Worm (Caenorhabditis elegans) whole organism, early embryonic: ENCODE results near the gene cone-1.
"Not testable (repeated sequence)": the region's sequence is repeated elsewhere in the genome, so short reads cannot be mapped to it uniquely, and the experiment has no call there.

ENCODE experiments used
- B0310.2 ChIP-seq: sonication (generic microtip); optimal IDR thresholded peaks from 2 replicates; lab custom pipeline; 2016; ENCODE audit warnings: mild to moderate bottlenecking, missing genetic modification characterization, missing compliant biosample characterization
- F13C5.2 ChIP-seq: sonication (generic microtip); optimal IDR thresholded peaks from 2 replicates; lab custom pipeline; 2017; ENCODE audit warnings: mild to moderate bottlenecking, missing genetic modification characterization, inconsistent platforms, missing compliant biosample characterization
- aly-1 ChIP-seq: sonication (generic microtip); optimal IDR thresholded peaks from 2 replicates; lab custom pipeline; 2016; ENCODE audit warnings: missing genetic modification characterization, missing compliant biosample characterization
- ama-1 ChIP-seq: fragments of 150-350 bp; optimal IDR thresholded peaks from 2 replicates; lab custom pipeline; 2014
- ceh-13 ChIP-seq: fragments of 200-800 bp; sonication (Bioruptor generic); optimal IDR thresholded peaks from 2 replicates; lab custom pipeline; 2018; ENCODE audit warnings: mild to moderate bottlenecking, missing genetic modification characterization, missing compliant biosample characterization
- ceh-36 ChIP-seq: sonication (generic microtip); optimal IDR thresholded peaks from 2 replicates; lab custom pipeline; 2016; ENCODE audit warnings: missing genetic modification characterization, inconsistent platforms, missing compliant biosample characterization
- ets-7 ChIP-seq: sonication (generic microtip); optimal IDR thresholded peaks from 2 replicates; lab custom pipeline; 2016; ENCODE audit warnings: missing genotype, missing genetic modification characterization, missing compliant biosample characterization
- flt-1 ChIP-seq: fragments of 200-800 bp; sonication (Bioruptor generic); IDR thresholded peaks from 2 replicates; pipeline ENCODE4 v1.3.6; 2022; ENCODE audit warnings: missing genetic modification characterization, missing compliant biosample characterization
- hmbx-1 ChIP-seq: sonication (generic microtip); optimal IDR thresholded peaks from 2 replicates; lab custom pipeline; 2016; ENCODE audit warnings: mild to moderate bottlenecking, missing genetic modification characterization, missing compliant biosample characterization
- hmg-4 ChIP-seq: fragments of 200-800 bp; sonication (Bioruptor generic); optimal IDR thresholded peaks from 2 replicates; lab custom pipeline; 2018; ENCODE audit warnings: mild to moderate bottlenecking, missing genetic modification characterization, missing compliant biosample characterization
- pes-1 ChIP-seq: fragments of 200-800 bp; sonication (Bioruptor generic); IDR thresholded peaks from 2 replicates; pipeline ENCODE4 v1.3.6; 2022; ENCODE audit warnings: missing genetic modification reagents, missing genetic modification characterization, missing compliant biosample characterization
- scrt-1 ChIP-seq: fragments of 200-800 bp; sonication (Bioruptor generic); IDR thresholded peaks from 2 replicates; pipeline ENCODE4 v1.3.6; 2022; ENCODE audit warnings: missing genetic modification characterization, missing compliant biosample characterization
- sea-1 ChIP-seq: fragments of 200-800 bp; sonication (Bioruptor generic); conservative IDR thresholded peaks from 2 replicates; pipeline ENCODE4 v1.3.6; 2022; ENCODE audit warnings: missing genetic modification characterization, missing compliant biosample characterization
- tbx-11 ChIP-seq: fragments of 200-800 bp; sonication (Bioruptor generic); IDR thresholded peaks from 2 replicates; pipeline ENCODE4 v1.3.6; 2022; ENCODE audit warnings: missing genetic modification characterization, missing compliant biosample characterization
- tbx-37 ChIP-seq: fragments of 200-800 bp; sonication (Bioruptor generic); conservative IDR thresholded peaks from 2 replicates; pipeline ENCODE4 v1.3.6; 2022; ENCODE audit warnings: missing genetic modification reagents, missing genetic modification characterization, missing compliant biosample characterization
- tra-4 ChIP-seq: sonication (generic microtip); optimal IDR thresholded peaks from 2 replicates; lab custom pipeline; 2017; ENCODE audit warnings: missing genetic modification characterization, missing compliant biosample characterization

The cone-1 gene

DNA sequence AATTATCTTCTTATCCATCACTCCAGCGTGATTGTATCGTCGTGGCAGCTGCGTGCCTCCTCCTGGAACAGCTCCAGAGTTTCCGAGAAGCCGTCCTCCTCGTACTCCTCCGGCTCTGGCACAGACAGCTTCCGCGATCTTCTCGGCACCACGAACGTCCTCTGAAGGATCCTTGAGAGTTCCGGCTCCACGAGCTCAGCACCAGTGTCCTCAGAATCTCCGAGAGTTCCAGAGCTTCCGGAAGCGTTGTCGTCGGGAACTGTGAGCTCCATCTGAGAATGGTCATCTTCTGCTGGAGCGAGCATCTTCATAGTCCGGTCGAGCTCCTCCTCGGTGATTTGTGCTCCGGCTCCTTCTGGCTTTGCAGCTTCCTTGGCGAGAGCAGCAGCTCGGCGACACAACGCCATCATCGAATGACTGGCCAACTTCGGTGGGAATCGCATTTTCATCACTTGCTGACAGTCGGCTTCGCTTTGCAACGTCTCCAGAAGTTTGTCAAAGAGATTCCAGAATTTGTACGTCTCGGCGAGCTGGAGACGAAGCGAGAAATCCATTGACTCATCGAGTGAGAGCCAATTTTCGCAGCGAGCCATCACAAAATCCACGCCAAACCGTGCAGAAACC, 32.7 kb downstream of the cone-1 start:
- TF ChIP-seq hmg-4 (GFP tag; lab: Kevin White, UChicago) (no peak), tbx-11 (no peak), aly-1 (tag; lab: Kevin White, UChicago) (no peak), ceh-36 (no peak), ama-1 (lab: Kevin White, UChicago) (no peak), F13C5.2 (no peak), flt-1 (GFP tag; lab: Robert Waterston, UW) (no peak), scrt-1 (GFP tag; lab: Robert Waterston, UW) (no peak), pes-1 (GFP tag; lab: Robert Waterston, UW) (no peak), hmbx-1 (tag; lab: Kevin White, UChicago) (no peak), ceh-13 (GFP tag; lab: Kevin White, UChicago) (no peak), B0310.2 (tag; lab: Kevin White, UChicago) (no peak), tbx-37 (no peak)

DNA sequence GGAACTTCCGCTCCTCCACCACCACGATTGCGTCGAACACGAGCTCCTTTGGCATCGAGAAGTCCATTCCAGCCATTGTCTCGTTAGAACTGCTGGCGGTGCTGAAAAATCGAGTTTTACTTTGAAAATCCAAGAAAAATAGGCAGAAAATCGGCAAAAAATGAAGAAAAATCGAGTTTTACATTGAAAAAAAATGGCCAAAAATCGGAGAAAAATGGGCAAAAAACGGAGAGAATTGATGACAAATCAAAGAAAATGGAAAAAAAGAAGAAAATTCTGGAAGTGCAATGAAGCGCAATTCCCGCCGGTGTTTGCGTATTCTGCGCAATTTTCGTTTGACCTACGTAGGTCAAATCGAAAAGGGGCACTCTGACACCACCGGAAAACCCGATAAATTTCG, 33.5 kb downstream of the cone-1 start, which contains the start of gene Y54F10AM.11:
TSS of gene Y54F10AM.11 (minus strand) at position 101 of the 400 bp plus-strand sequence.
- TF ChIP-seq scrt-1 (GFP tag; lab: Robert Waterston, UW); B0310.2 (tag; lab: Kevin White, UChicago); ceh-36: not testable (repeated sequence)

DNA sequence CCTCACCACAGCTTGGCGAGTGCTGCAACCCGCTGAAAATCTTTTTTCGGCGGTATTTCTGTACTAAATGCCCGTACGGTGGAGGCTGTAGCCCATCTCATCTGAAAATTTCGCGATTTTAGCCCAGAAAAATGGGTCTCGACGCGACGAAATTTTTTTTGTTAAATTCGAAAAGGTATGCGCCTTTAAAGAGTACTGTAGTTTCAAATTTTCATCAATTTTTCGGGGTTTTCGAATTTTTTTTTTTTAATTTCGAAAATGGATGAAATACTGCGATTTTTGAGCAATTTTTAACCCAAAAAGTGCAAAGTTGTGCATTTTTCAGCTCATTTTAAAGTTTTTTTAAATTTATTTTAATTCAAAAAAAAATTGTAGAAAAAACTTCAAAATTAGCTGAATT, 41.0 kb downstream of the cone-1 start, which contains the start of gene Y54F10AR.2:
TSS of gene Y54F10AR.2 (minus strand) at position 101 of the 400 bp plus-strand sequence.
- no peak for TF ChIP-seq ets-7 (tag; lab: Kevin White, UChicago)
- no peak for TF ChIP-seq tbx-11
- TF ChIP-seq B0310.2 (tag; lab: Kevin White, UChicago) = no peak
- TF ChIP-seq hmg-4 (GFP tag; lab: Kevin White, UChicago) = no peak
- no peak for TF ChIP-seq sea-1 (GFP tag; lab: Robert Waterston, UW)
- TF ChIP-seq ceh-13 (GFP tag; lab: Kevin White, UChicago) = no peak
- TF ChIP-seq hmbx-1 (tag; lab: Kevin White, UChicago) = no peak
- no peak for TF ChIP-seq scrt-1 (GFP tag; lab: Robert Waterston, UW)
- no peak for TF ChIP-seq pes-1 (GFP tag; lab: Robert Waterston, UW)
- TF ChIP-seq tbx-37 = no peak
- TF ChIP-seq flt-1 (GFP tag; lab: Robert Waterston, UW) = no peak
- TF ChIP-seq ama-1 (lab: Kevin White, UChicago) = no peak
- no peak for TF ChIP-seq F13C5.2

DNA sequence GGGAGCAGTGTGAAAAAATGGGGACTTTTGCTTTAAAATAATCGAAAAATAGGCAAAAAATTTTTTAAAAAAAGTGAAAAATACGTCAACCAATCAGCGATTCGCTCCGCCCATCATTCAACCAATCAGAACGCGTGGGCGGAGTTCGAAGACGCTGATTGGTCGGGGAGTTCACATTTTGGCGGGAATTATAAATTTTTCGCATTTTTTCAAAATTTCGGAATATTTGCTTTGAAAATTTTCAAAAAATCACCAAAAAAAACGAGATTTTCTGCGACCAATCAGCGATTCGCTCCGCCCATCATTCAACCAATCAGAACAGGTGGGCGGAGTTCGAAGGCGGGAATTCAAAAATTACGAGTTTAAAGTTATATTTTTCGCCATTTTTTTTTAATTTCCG, 42.0 kb downstream of the cone-1 start:
- TF ChIP-seq ceh-13 (GFP tag; lab: Kevin White, UChicago) = no peak
- no peak for TF ChIP-seq aly-1 (tag; lab: Kevin White, UChicago)
- no peak for TF ChIP-seq ets-7 (tag; lab: Kevin White, UChicago)
- TF ChIP-seq hmbx-1 (tag; lab: Kevin White, UChicago) = no peak
- TF ChIP-seq sea-1 (GFP tag; lab: Robert Waterston, UW) = no peak
- no peak for TF ChIP-seq flt-1 (GFP tag; lab: Robert Waterston, UW)
- TF ChIP-seq hmg-4 (GFP tag; lab: Kevin White, UChicago) = no peak
- TF ChIP-seq scrt-1 (GFP tag; lab: Robert Waterston, UW) = no peak
- no peak for TF ChIP-seq pes-1 (GFP tag; lab: Robert Waterston, UW)
- TF ChIP-seq tra-4 (tag; lab: Kevin White, UChicago) = no peak
- TF ChIP-seq ama-1 (lab: Kevin White, UChicago) = no peak

DNA sequence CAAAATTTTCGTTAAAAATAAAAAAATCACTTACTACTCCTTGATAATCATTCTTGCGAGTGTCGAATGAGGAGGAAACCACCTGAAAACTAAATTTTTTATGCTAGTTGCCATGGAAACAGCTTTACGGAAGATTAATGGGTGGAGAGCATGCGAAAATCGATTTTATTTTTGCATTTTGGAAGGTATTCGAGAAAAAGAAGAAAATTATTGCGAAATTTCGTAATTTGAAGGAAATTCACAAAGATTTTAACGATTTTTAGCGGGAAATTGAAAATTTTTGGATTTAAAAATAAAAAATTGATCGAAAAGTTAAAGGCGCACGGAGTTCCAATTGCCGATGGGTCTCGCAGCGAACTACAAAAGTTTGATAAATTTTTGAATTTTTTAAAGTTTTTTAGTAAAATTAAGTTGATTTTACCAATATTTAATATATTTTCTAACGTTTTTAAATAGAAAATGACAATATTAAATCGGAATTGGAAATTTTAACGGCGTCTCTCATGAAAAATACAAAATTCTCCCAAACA, 45.3 kb downstream of the cone-1 start, which contains the start of gene Y54F10AR.1:
TSS of gene Y54F10AR.1 (minus strand) at position 51 of the 530 bp plus-strand sequence.
- TF ChIP-seq pes-1 (GFP tag; lab: Robert Waterston, UW) (no peak), hmg-4 (GFP tag; lab: Kevin White, UChicago) (no peak), scrt-1 (GFP tag; lab: Robert Waterston, UW) (no peak), ceh-36 (no peak), tbx-11 (no peak), tra-4 (tag; lab: Kevin White, UChicago) (no peak), F13C5.2 (no peak), ceh-13 (GFP tag; lab: Kevin White, UChicago) (no peak), aly-1 (tag; lab: Kevin White, UChicago) (no peak), tbx-37 (no peak), B0310.2 (tag; lab: Kevin White, UChicago) (no peak), sea-1 (GFP tag; lab: Robert Waterston, UW) (no peak)

DNA sequence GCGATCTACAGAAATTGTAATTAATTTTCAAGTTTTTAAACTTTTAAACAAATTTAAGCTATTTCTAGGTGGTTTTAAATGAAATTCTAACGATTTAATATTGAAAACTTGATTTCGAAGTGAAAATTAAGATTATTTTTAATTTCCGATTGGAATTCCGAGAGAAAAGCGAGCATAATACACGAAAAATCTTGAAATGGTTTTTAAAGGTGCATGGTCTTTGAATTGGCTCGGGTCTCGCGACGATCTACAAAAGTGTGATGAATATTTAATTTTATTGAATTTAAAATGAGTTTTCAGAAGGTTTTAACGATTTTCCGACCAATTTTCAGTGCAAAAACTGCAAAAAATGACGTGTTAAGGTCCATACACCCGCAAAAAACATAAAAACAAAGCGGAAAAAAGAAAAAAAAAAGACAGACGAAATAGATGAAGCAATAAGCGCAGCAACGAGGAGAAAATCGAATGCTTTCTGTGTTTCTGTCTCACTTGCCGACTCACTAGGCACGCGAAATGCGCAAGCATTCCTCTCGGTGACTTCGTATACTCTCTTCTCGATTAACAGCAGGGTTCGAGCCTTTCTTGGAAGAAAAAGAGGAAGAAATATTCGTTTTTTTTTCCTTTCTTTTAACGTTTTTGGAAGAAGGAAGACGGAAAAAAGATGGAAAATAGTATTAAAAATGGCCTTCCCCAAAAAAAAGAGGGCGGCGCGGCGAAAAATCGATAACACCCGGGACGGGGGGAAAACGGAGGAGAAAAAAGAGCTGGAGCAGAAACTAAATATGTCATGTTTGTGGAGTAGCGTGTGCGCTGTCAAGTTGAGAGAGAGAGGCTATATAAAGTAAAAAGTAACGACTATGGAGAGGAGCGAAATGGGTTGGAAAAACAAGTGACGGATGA, 46.2 kb downstream of the cone-1 start:
- TF ChIP-seq scrt-1 (GFP tag; lab: Robert Waterston, UW) (no peak), pes-1 (GFP tag; lab: Robert Waterston, UW) (0 out of 2 replicates have a peak, but pooled peaks have one; percentile 47), sea-1 (GFP tag; lab: Robert Waterston, UW) (no peak), flt-1 (GFP tag; lab: Robert Waterston, UW) (no peak), B0310.2 (tag; lab: Kevin White, UChicago) (no peak), hmg-4 (GFP tag; lab: Kevin White, UChicago) (peak; percentile 28), hmbx-1 (tag; lab: Kevin White, UChicago) (no peak), ceh-13 (GFP tag; lab: Kevin White, UChicago) (no peak), F13C5.2 (peak; percentile 55), tra-4 (tag; lab: Kevin White, UChicago) (no peak)

DNA sequence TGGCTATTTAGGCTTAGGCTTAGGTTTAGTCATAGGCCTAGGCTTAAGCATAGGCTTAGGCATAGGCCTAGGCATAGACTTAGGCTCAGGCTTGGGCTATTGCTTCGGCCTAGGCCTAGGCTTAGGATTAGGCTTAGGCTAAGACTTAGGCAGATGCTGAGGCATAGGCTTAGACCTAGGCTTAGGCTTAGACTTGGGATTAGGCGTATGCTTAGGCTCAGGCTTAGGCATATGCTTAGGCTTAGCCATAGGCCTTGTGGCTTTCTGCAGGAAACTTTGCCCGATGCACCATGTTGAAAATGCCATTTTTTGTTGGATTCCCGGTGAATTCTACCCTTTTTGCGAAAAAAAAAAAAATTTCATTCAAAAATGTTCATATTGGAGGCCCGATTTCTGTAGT, 47.6 kb downstream of the cone-1 start:
- TF ChIP-seq ceh-36 (peak; percentile 83), tra-4 (tag; lab: Kevin White, UChicago) (no peak), pes-1 (GFP tag; lab: Robert Waterston, UW) (no peak)
